Worm (Caenorhabditis elegans): ENCODE results near the gene gid-2.

ce11 chrX:2385453-2385852 lies 53.3 kb downstream of the gid-2 start, which contains the start of gene F47G3.1:
- TF ChIP-seq unc-39 (tag; optimal IDR thresholded peaks at IDR 0.05) (no peak), zag-1 (tag; optimal IDR thresholded peaks at IDR 0.05) (no peak), nhr-237 (tag; optimal IDR thresholded peaks at IDR 0.05) (no peak), nhr-23 (tag; optimal IDR thresholded peaks at IDR 0.05) (no peak)
